Fruit fly (Drosophila melanogaster) whole organism, embryonic: ENCODE data around the gene in.

ENCODE experiments used
- Aef1 ChIP-seq: fragments of 200-800 bp; sonication (Bioruptor generic); IDR thresholded peaks from 3 replicates; pipeline ENCODE4 v1.3.6; 2022; ENCODE audit warnings: missing biosample characterization, missing genetic modification characterization
- Atf-2 ChIP-seq: fragments of 200-800 bp; sonication (Bioruptor generic); optimal IDR thresholded peaks from 2 replicates; lab custom pipeline; 2016; ENCODE audit warnings: missing biosample characterization, missing genetic modification characterization
- Atf3 ChIP-seq: fragments of 200-800 bp; sonication (Bioruptor generic); optimal IDR thresholded peaks from 3 replicates; lab custom pipeline; 2016; ENCODE audit warnings: missing biosample characterization, missing genetic modification characterization
- C15 ChIP-seq: fragments of 200-800 bp; sonication (Bioruptor generic); IDR thresholded peaks from 3 replicates; pipeline ENCODE4 v1.3.6; 2022; ENCODE audit warnings: missing biosample characterization, missing genetic modification characterization
- CG14710 ChIP-seq: fragments of 200-800 bp; sonication (Bioruptor generic); optimal IDR thresholded peaks from 3 replicates; lab custom pipeline; 2019; ENCODE audit warnings: missing biosample characterization, mild to moderate bottlenecking, missing genetic modification characterization, moderate library complexity
- CG14860 ChIP-seq: fragments of 200-800 bp; sonication (Bioruptor generic); IDR thresholded peaks from 3 replicates; pipeline ENCODE4 v1.3.6; 2022; ENCODE audit warnings: missing biosample characterization, missing genetic modification characterization; ENCODE audit not compliant: partially characterized antibody
- CG15269 ChIP-seq: fragments of 200-800 bp; sonication (Bioruptor generic); optimal IDR thresholded peaks from 2 replicates; lab custom pipeline; 2018; ENCODE audit warnings: missing biosample characterization, mild to moderate bottlenecking, missing genetic modification characterization, moderate library complexity
- CG15601 ChIP-seq: fragments of 200-800 bp; sonication (Bioruptor generic); optimal IDR thresholded peaks from 3 replicates; lab custom pipeline; 2019; ENCODE audit warnings: missing biosample characterization, mild to moderate bottlenecking, missing genetic modification characterization, moderate library complexity
- CG16813 ChIP-seq: fragments of 200-800 bp; sonication (Bioruptor generic); IDR thresholded peaks from 3 replicates; pipeline ENCODE4 v1.3.6; 2022; ENCODE audit warnings: missing biosample characterization, missing genetic modification characterization; ENCODE audit not compliant: partially characterized antibody
- CG30431 ChIP-seq: fragments of 200-800 bp; sonication (Bioruptor generic); optimal IDR thresholded peaks from 2 replicates; lab custom pipeline; 2017; ENCODE audit warnings: missing biosample characterization, missing genetic modification characterization
- CG31388 ChIP-seq: fragments of 200-800 bp; sonication (Bioruptor generic); optimal IDR thresholded peaks from 2 replicates; lab custom pipeline; 2016; ENCODE audit warnings: missing biosample characterization, missing genetic modification characterization
- CG4404 ChIP-seq: fragments of 200-800 bp; sonication (Bioruptor generic); IDR thresholded peaks from 2 replicates; pipeline ENCODE4 v1.3.6; 2022; ENCODE audit warnings: missing biosample characterization, missing genetic modification characterization
- CG4617 ChIP-seq: fragments of 200-800 bp; sonication (Bioruptor generic); optimal IDR thresholded peaks from 3 replicates; lab custom pipeline; 2016; ENCODE audit warnings: missing biosample characterization, missing genetic modification characterization, borderline replicate concordance
- CG5953 ChIP-seq: fragments of 200-800 bp; sonication (Bioruptor generic); IDR thresholded peaks from 2 replicates; pipeline ENCODE4 v1.3.6; 2022; ENCODE audit warnings: missing biosample characterization, missing genetic modification characterization
- CG6654 ChIP-seq: fragments of 200-800 bp; sonication (Bioruptor generic); optimal IDR thresholded peaks from 2 replicates; lab custom pipeline; 2017; ENCODE audit warnings: missing biosample characterization, mild to moderate bottlenecking, missing genetic modification characterization
- CG7372 ChIP-seq: fragments of 200-800 bp; sonication (Bioruptor generic); IDR thresholded peaks from 2 replicates; pipeline ENCODE4 v1.3.6; 2022; ENCODE audit warnings: missing biosample characterization, missing genetic modification characterization
- CG7963 ChIP-seq: fragments of 200-800 bp; sonication (Bioruptor generic); IDR thresholded peaks from 3 replicates; pipeline ENCODE4 v1.3.6; 2022; ENCODE audit warnings: missing biosample characterization, missing genetic modification characterization; ENCODE audit not compliant: partially characterized antibody
- CG9215 ChIP-seq: fragments of 200-800 bp; sonication (Bioruptor generic); IDR thresholded peaks from 2 replicates; pipeline ENCODE4 v1.3.6; 2022; ENCODE audit warnings: missing biosample characterization, missing genetic modification characterization
- D19A ChIP-seq: fragments of 200-800 bp; optimal IDR thresholded peaks from 3 replicates; lab custom pipeline; 2019; ENCODE audit warnings: missing biosample characterization, mild to moderate bottlenecking, missing genetic modification characterization, moderate library complexity
- Dbx ChIP-seq: fragments of 200-800 bp; sonication (Bioruptor generic); IDR thresholded peaks from 3 replicates; pipeline ENCODE4 v1.3.6; 2022; ENCODE audit warnings: missing biosample characterization, missing genetic modification characterization
- Fer3 ChIP-seq: fragments of 200-800 bp; sonication (Bioruptor generic); optimal IDR thresholded peaks from 2 replicates; lab custom pipeline; 2018; ENCODE audit warnings: missing biosample characterization, mild to moderate bottlenecking, missing genetic modification characterization, moderate library complexity
- HHEX ChIP-seq: fragments of 200-800 bp; sonication (Bioruptor generic); optimal IDR thresholded peaks from 3 replicates; lab custom pipeline; 2017; ENCODE audit warnings: missing biosample characterization, mild to moderate bottlenecking, missing genetic modification characterization, missing genetic modification reagents
- Hr39 ChIP-seq: fragments of >200 bp; optimal IDR thresholded peaks from 2 replicates; lab custom pipeline; 2017
- MBD-R2 ChIP-seq: fragments of 200-800 bp; sonication (Bioruptor generic); IDR thresholded peaks from 2 replicates; pipeline ENCODE4 v1.3.6; 2022; ENCODE audit warnings: missing biosample characterization, missing genetic modification characterization
- Scr ChIP-seq: fragments of 200-800 bp; sonication (Bioruptor generic); IDR thresholded peaks from 2 replicates; pipeline ENCODE4 v1.3.6; 2022; ENCODE audit warnings: missing biosample characterization, missing genetic modification characterization; ENCODE audit not compliant: partially characterized antibody
- Ssrp ChIP-seq: fragments of 200-800 bp; sonication (Bioruptor generic); optimal IDR thresholded peaks from 2 replicates; lab custom pipeline; 2018; ENCODE audit warnings: missing biosample characterization, mild to moderate bottlenecking, missing genetic modification characterization, moderate library complexity
- ap ChIP-seq: fragments of 200-800 bp; sonication (Bioruptor generic); IDR thresholded peaks from 2 replicates; pipeline ENCODE4 v1.3.6; 2022; ENCODE audit warnings: missing biosample characterization, missing genetic modification characterization
- cad ChIP-seq: fragments of >200 bp; optimal IDR thresholded peaks from 2 replicates; lab custom pipeline; 2017; ENCODE audit warnings: missing biosample characterization, missing genetic modification characterization
- cas ChIP-seq: fragments of 200-800 bp; sonication (Bioruptor generic); IDR thresholded peaks from 2 replicates; pipeline ENCODE4 v1.3.6; 2022; ENCODE audit warnings: missing biosample characterization, missing genetic modification characterization
- chinmo ChIP-seq: fragments of 200-800 bp; sonication (Bioruptor generic); IDR thresholded peaks from 4 replicates; pipeline ENCODE4 v1.3.6; 2022; ENCODE audit warnings: missing biosample characterization, missing genetic modification characterization; ENCODE audit not compliant: partially characterized antibody
- dan ChIP-seq: fragments of 200-800 bp; sonication (Bioruptor generic); IDR thresholded peaks from 2 replicates; pipeline ENCODE4 v1.3.6; 2022; ENCODE audit warnings: missing biosample characterization, missing genetic modification characterization
- dpn ChIP-seq, 2 experiments: fragments of 200-800 bp; sonication (Bioruptor generic); optimal IDR thresholded peaks; 3 replicates each; lab custom pipeline; 2016; ENCODE audit warnings: missing biosample characterization in 2 of 2, missing genetic modification characterization in 2 of 2
- emc ChIP-seq: fragments of 200-800 bp; sonication (Bioruptor generic); optimal IDR thresholded peaks from 2 replicates; lab custom pipeline; 2016; ENCODE audit warnings: missing biosample characterization, missing genetic modification characterization
- gsb-n ChIP-seq: fragments of 200-800 bp; sonication (Bioruptor generic); optimal IDR thresholded peaks from 3 replicates; lab custom pipeline; 2018; ENCODE audit warnings: missing biosample characterization, mild to moderate bottlenecking, missing genetic modification characterization
- h ChIP-seq: fragments of >200 bp; optimal IDR thresholded peaks from 2 replicates; lab custom pipeline; 2017
- nom ChIP-seq: fragments of 200-800 bp; sonication (Bioruptor generic); optimal IDR thresholded peaks from 2 replicates; lab custom pipeline; 2017; ENCODE audit warnings: missing biosample characterization, missing genetic modification characterization, mild to moderate bottlenecking, moderate library complexity, missing genetic modification reagents
- p53 ChIP-seq: fragments of 200-800 bp; sonication (Bioruptor generic); optimal IDR thresholded peaks from 2 replicates; lab custom pipeline; 2016; ENCODE audit warnings: missing biosample characterization, missing genetic modification characterization
- pb ChIP-seq: fragments of 200-800 bp; sonication (Bioruptor generic); optimal IDR thresholded peaks from 3 replicates; lab custom pipeline; 2016; ENCODE audit warnings: missing biosample characterization, missing genetic modification characterization
- pho ChIP-seq: fragments of 200-800 bp; sonication (Bioruptor generic); optimal IDR thresholded peaks from 2 replicates; lab custom pipeline; 2016; ENCODE audit warnings: missing biosample characterization, missing genetic modification characterization
- pita ChIP-seq: fragments of 200-800 bp; sonication (Bioruptor generic); optimal IDR thresholded peaks from 2 replicates; lab custom pipeline; 2017; ENCODE audit warnings: missing biosample characterization, mild to moderate bottlenecking, missing genetic modification characterization
- repo ChIP-seq: fragments of 200-800 bp; sonication (Bioruptor generic); optimal IDR thresholded peaks from 2 replicates; lab custom pipeline; 2016; ENCODE audit warnings: missing biosample characterization, missing genetic modification characterization
- sc ChIP-seq, 3 experiments: fragments of >200 bp in 2 of 3; fragments of 200-800 bp in 1 of 3; sonication (Bioruptor generic) in 1 of 3; optimal IDR thresholded peaks; 2 replicates in 2 of 3; 3 replicates in 1 of 3; lab custom pipeline; 2017; ENCODE audit warnings: mild to moderate bottlenecking in 1 of 3, missing biosample characterization in 1 of 3, missing genetic modification characterization in 1 of 3, missing genetic modification reagents in 1 of 3
- sd ChIP-seq: fragments of 200-800 bp; sonication (Bioruptor generic); optimal IDR thresholded peaks from 3 replicates; lab custom pipeline; 2018; ENCODE audit warnings: missing biosample characterization, mild to moderate bottlenecking, missing genetic modification characterization, moderate library complexity
- sens ChIP-seq: fragments of 200-800 bp; sonication (Bioruptor generic); peaks from one replicate; lab custom pipeline; 2016; ENCODE audit warnings: missing biosample characterization, missing genetic modification characterization
- slou ChIP-seq: fragments of 200-800 bp; sonication (Bioruptor generic); optimal IDR thresholded peaks from 3 replicates; lab custom pipeline; 2016; ENCODE audit warnings: missing biosample characterization, missing genetic modification characterization
- tll ChIP-seq, 2 experiments: fragments of 200-800 bp in 1 of 2; fragments of >200 bp in 1 of 2; sonication (Bioruptor generic) in 1 of 2; optimal IDR thresholded peaks; 2 replicates each; lab custom pipeline; 2017 to 2019; ENCODE audit warnings: missing biosample characterization in 2 of 2, missing genetic modification characterization in 2 of 2, mild to moderate bottlenecking in 1 of 2, moderate library complexity in 1 of 2
- tna ChIP-seq: fragments of 200-800 bp; sonication (Bioruptor generic); IDR thresholded peaks from 2 replicates; pipeline ENCODE4 v1.3.6; 2022; ENCODE audit warnings: missing biosample characterization, missing genetic modification characterization; ENCODE audit not compliant: partially characterized antibody
- toy ChIP-seq: fragments of 200-800 bp; sonication (Bioruptor generic); IDR thresholded peaks from 2 replicates; pipeline ENCODE4 v1.3.6; 2022; ENCODE audit warnings: missing biosample characterization, missing genetic modification characterization
- vnd ChIP-seq: fragments of 200-800 bp; sonication (Bioruptor generic); IDR thresholded peaks from 3 replicates; pipeline ENCODE4 v1.3.6; 2022; ENCODE audit warnings: missing biosample characterization, missing genetic modification characterization; ENCODE audit not compliant: partially characterized antibody

Gene in

dm6 chr3L:20375878-20376563, 9.0 kb downstream of the in start, which contains the start of the genes Ide and RhoBTB (continued):
- peak; percentile 83 to 88 for TF ChIP-seq dpn (GFP tag; optimal IDR thresholded peaks at IDR 0.05; lab: Kevin White, UChicago)
- peak; percentile 56 for TF ChIP-seq CG30431 (GFP tag; lab: Kevin White, UChicago)
- TF ChIP-seq Dbx (GFP tag; lab: Robert Waterston, UW), result peak; percentile 86
- 0 out of 4 replicates have a peak, but pooled peaks have one; percentile 32 for TF ChIP-seq chinmo (GFP tag; lab: Robert Waterston, UW)
- no peak for TF ChIP-seq cad (GFP tag; lab: Kevin White, UChicago)
- peak; percentile 36 for TF ChIP-seq Hr39 (lab: Kevin White, UChicago)
- TF ChIP-seq Atf-2, result peak; percentile 85
- no peak for TF ChIP-seq dan (GFP tag; lab: Robert Waterston, UW)
- peak; percentile 78 for TF ChIP-seq Aef1 (GFP tag; lab: Robert Waterston, UW)
- peak; percentile 61 for TF ChIP-seq pb (GFP tag; lab: Kevin White, UChicago)
- peak; percentile 48 for TF ChIP-seq HHEX (GFP tag; lab: Kevin White, UChicago)
- no peak for TF ChIP-seq sc (optimal IDR thresholded peaks at IDR 0.05; lab: Kevin White, UChicago)
- peak; percentile 26 for TF ChIP-seq sc (GFP tag; optimal IDR thresholded peaks at IDR 0.05; lab: Kevin White, UChicago)
- TF ChIP-seq pita (GFP tag; lab: Kevin White, UChicago), result no peak
- TF ChIP-seq CG5953 (GFP tag; lab: Robert Waterston, UW), result no peak
- no peak for TF ChIP-seq gsb-n
- 0 out of 2 replicates have a peak, but pooled peaks have one; percentile 21 for TF ChIP-seq toy
- 0 out of 2 replicates have a peak, but pooled peaks have one; percentile 36 for TF ChIP-seq Scr (GFP tag; lab: Robert Waterston, UW)
- peak; percentile 54 for TF ChIP-seq CG4617 (GFP tag; lab: Kevin White, UChicago)
- TF ChIP-seq tna (GFP tag; lab: Robert Waterston, UW), result no peak; the same call in 1 of the 2 replicates
- TF ChIP-seq h (lab: Kevin White, UChicago), result no peak
- TF ChIP-seq tll (GFP tag; optimal IDR thresholded peaks at IDR 0.05; lab: Kevin White, UChicago), result peak in 1 of 2 experiments; percentile 16
- TF ChIP-seq CG7963 (GFP tag; lab: Robert Waterston, UW), result no peak
- TF ChIP-seq pho, result peak; percentile 92
- TF ChIP-seq sens (GFP tag; lab: Kevin White, UChicago), result peak; percentile 92
- no peak for TF ChIP-seq CG15601
- no peak for TF ChIP-seq D19A
- TF ChIP-seq p53 (GFP tag; lab: Kevin White, UChicago), result peak; percentile 68
- TF ChIP-seq nom (GFP tag; lab: Kevin White, UChicago), result peak; percentile 30
- TF ChIP-seq CG6654 (GFP tag; lab: Kevin White, UChicago), result peak; percentile 42
- TF ChIP-seq Ssrp (tag; lab: Kevin White, UChicago), result peak; percentile 77
- peak; percentile 51 for TF ChIP-seq CG31388 (GFP tag; lab: Kevin White, UChicago)
- TF ChIP-seq cas (GFP tag; lab: Robert Waterston, UW), result 0 out of 2 replicates have a peak, but pooled peaks have one; percentile 8
- peak; percentile 87 for TF ChIP-seq CG14710 (tag; lab: Kevin White, UChicago)
- peak; percentile 75 for TF ChIP-seq CG4404 (GFP tag; lab: Robert Waterston, UW)
- peak; percentile 64 for TF ChIP-seq repo (GFP tag; lab: Kevin White, UChicago)
- peak; percentile 51 for TF ChIP-seq MBD-R2 (GFP tag; lab: Robert Waterston, UW)
- TF ChIP-seq CG7372 (GFP tag; lab: Robert Waterston, UW), result peak; percentile 85
- TF ChIP-seq CG15269, result peak; percentile 83
- no peak for TF ChIP-seq vnd (GFP tag; lab: Robert Waterston, UW)
- TF ChIP-seq Atf3 (GFP tag; lab: Kevin White, UChicago), result peak; percentile 77
- no peak for TF ChIP-seq CG14860
- TF ChIP-seq ap (GFP tag; lab: Robert Waterston, UW), result peak; percentile 25; the same call in 1 of the 2 replicates
- peak; percentile 78 for TF ChIP-seq Fer3 (tag; lab: Kevin White, UChicago)
- TF ChIP-seq C15 (GFP tag; lab: Robert Waterston, UW), result peak; percentile 60; the same call in 1 of the 3 replicates
- peak; percentile 70 for TF ChIP-seq slou
- TF ChIP-seq emc (GFP tag; lab: Kevin White, UChicago), result peak; percentile 49
- peak; percentile 39; the same call in 1 of the 3 replicates for TF ChIP-seq CG16813 (GFP tag; lab: Robert Waterston, UW)
- peak; percentile 80 for TF ChIP-seq sd (tag; lab: Kevin White, UChicago)
- peak; percentile 91 for TF ChIP-seq CG9215 (GFP tag; lab: Robert Waterston, UW)
